Worm (Caenorhabditis elegans): ENCODE results near the gene F20D6.12.

- TF ChIP-seq elt-3 (tag; optimal IDR thresholded peaks at IDR 0.05) (no peak), nhr-12 (tag; optimal IDR thresholded peaks at IDR 0.05) (no peak), alr-1 (tag; optimal IDR thresholded peaks at IDR 0.05) (no peak), nhr-77 (tag; optimal IDR thresholded peaks at IDR 0.05) (no peak)
Measured at ce11 chrV:8185737-8186136, 4.2 kb downstream of the F20D6.12 start, which contains the start of gene F20D6.2.
